Worm (Caenorhabditis elegans) whole organism, L4 larva: Measurements from ENCODE around the gene mek-1.

Experiments
- D1046.2 ChIP-seq: fragments of 200-800 bp; sonication (Bioruptor generic); IDR thresholded peaks from 2 replicates; pipeline ENCODE4 v1.3.6; 2022; ENCODE audit warnings: missing genetic modification characterization, missing compliant biosample characterization
- F37D6.2 ChIP-seq: sonication (generic microtip); optimal IDR thresholded peaks from 2 replicates; lab custom pipeline; 2016; ENCODE audit warnings: mild to moderate bottlenecking, missing genetic modification characterization, missing compliant biosample characterization
- F44E2.7 ChIP-seq: fragments of 200-800 bp; sonication (Bioruptor generic); IDR thresholded peaks from 2 replicates; pipeline ENCODE4 v2.1.2; 2022; ENCODE audit warnings: missing genetic modification characterization, missing compliant biosample characterization
- T20F7.1 ChIP-seq: fragments of 200-800 bp; sonication (Bioruptor generic); optimal IDR thresholded peaks from 2 replicates; lab custom pipeline; 2018; ENCODE audit warnings: mild to moderate bottlenecking, missing genetic modification characterization, missing compliant biosample characterization
- Y48G9A.11 ChIP-seq: fragments of 200-800 bp; sonication (Bioruptor generic); IDR thresholded peaks from 2 replicates; pipeline ENCODE4 v1.3.6; 2022; ENCODE audit warnings: missing genetic modification reagents, missing genetic modification characterization, missing compliant biosample characterization
- aha-1 ChIP-seq: fragments of 150-350 bp; peaks from one replicate; lab custom pipeline; 2014; ENCODE audit warnings: missing biosample characterization, missing genetic modification characterization
- aly-2 ChIP-seq: sonication (generic microtip); optimal IDR thresholded peaks from 2 replicates; lab custom pipeline; 2018; ENCODE audit warnings: missing biosample characterization, missing genetic modification characterization
- ceh-28 ChIP-seq: fragments of 150-350 bp; optimal IDR thresholded peaks from 2 replicates; lab custom pipeline; 2014; ENCODE audit warnings: missing biosample characterization, missing genetic modification reagents, missing genetic modification characterization
- ceh-32 ChIP-seq: sonication (generic microtip); optimal IDR thresholded peaks from 2 replicates; lab custom pipeline; 2016; ENCODE audit warnings: mild to moderate bottlenecking, missing genetic modification characterization, missing compliant biosample characterization; ENCODE audit not compliant: poor library complexity
- ceh-44 ChIP-seq: fragments of 200-800 bp; sonication (Bioruptor generic); IDR thresholded peaks from 2 replicates; pipeline ENCODE4 v1.3.6; 2022; ENCODE audit warnings: missing genetic modification reagents, missing genetic modification characterization, missing compliant biosample characterization
- ceh-82 ChIP-seq: sonication (generic microtip); optimal IDR thresholded peaks from 2 replicates; lab custom pipeline; 2017; ENCODE audit warnings: missing biosample characterization, missing genetic modification characterization
- ctbp-1 ChIP-seq: fragments of 200-800 bp; sonication (Bioruptor generic); IDR thresholded peaks from 2 replicates; pipeline ENCODE4 v1.3.6; 2022; ENCODE audit warnings: missing genetic modification reagents, missing genetic modification characterization, missing compliant biosample characterization
- daf-12 ChIP-seq: fragments of 150-350 bp; optimal IDR thresholded peaks from 2 replicates; lab custom pipeline; 2014; ENCODE audit warnings: missing biosample characterization, missing genetic modification reagents, missing genetic modification characterization
- dmd-6 ChIP-seq: fragments of 200-800 bp; sonication (Bioruptor generic); IDR thresholded peaks from 2 replicates; pipeline ENCODE4 v1.3.6; 2022; ENCODE audit warnings: missing genetic modification reagents, missing genetic modification characterization, missing compliant biosample characterization
- dmd-8 ChIP-seq: fragments of 200-800 bp; sonication (Bioruptor generic); IDR thresholded peaks from 2 replicates; pipeline ENCODE4 v1.3.6; 2022; ENCODE audit warnings: missing genetic modification characterization, missing compliant biosample characterization
- duxl-1 ChIP-seq: sonication (generic microtip); optimal IDR thresholded peaks from 2 replicates; lab custom pipeline; 2016; ENCODE audit warnings: mild to moderate bottlenecking, missing genetic modification characterization, moderate library complexity, missing compliant biosample characterization; ENCODE audit not compliant: poor library complexity
- dve-1 ChIP-seq: sonication (generic microtip); optimal IDR thresholded peaks from 2 replicates; lab custom pipeline; 2017; ENCODE audit warnings: antibody characterized with exemption, mild to moderate bottlenecking, missing genetic modification characterization, missing compliant biosample characterization; ENCODE audit not compliant: insufficient read depth
- egl-43 ChIP-seq: fragments of 200-800 bp; sonication (Bioruptor generic); IDR thresholded peaks from 2 replicates; pipeline ENCODE4 v1.3.6; 2022; ENCODE audit warnings: missing genetic modification reagents, missing genetic modification characterization, missing compliant biosample characterization
- fos-1 ChIP-seq: fragments of 150-350 bp; optimal IDR thresholded peaks from 2 replicates; lab custom pipeline; 2014; ENCODE audit warnings: missing biosample characterization, missing genetic modification characterization
- hmg-1.1 ChIP-seq: fragments of 200-800 bp; sonication (Bioruptor generic); IDR thresholded peaks from 2 replicates; pipeline ENCODE4 v1.3.6; 2022; ENCODE audit warnings: missing genetic modification reagents, missing genetic modification characterization, missing compliant biosample characterization
- jun-1 ChIP-seq: fragments of 150-350 bp; optimal IDR thresholded peaks from 2 replicates; lab custom pipeline; 2014; ENCODE audit warnings: missing biosample characterization, missing genetic modification reagents, missing genetic modification characterization
- lim-7 ChIP-seq: fragments of 200-800 bp; sonication (Bioruptor generic); IDR thresholded peaks from 2 replicates; pipeline ENCODE4 v1.3.6; 2022; ENCODE audit warnings: missing genetic modification characterization, missing compliant biosample characterization
- lin-1 ChIP-seq: fragments of 200-800 bp; sonication (Bioruptor generic); IDR thresholded peaks from 2 replicates; pipeline ENCODE4 v1.3.6; 2022; ENCODE audit warnings: missing genetic modification reagents, missing genetic modification characterization, missing compliant biosample characterization
- lin-13 ChIP-seq: fragments of 150-350 bp; optimal IDR thresholded peaks from 2 replicates; lab custom pipeline; 2014; ENCODE audit warnings: missing biosample characterization, missing genetic modification reagents, missing genetic modification characterization
- lin-15B ChIP-seq: fragments of 150-350 bp; sonication (generic microtip); optimal IDR thresholded peaks from 3 replicates; lab custom pipeline; 2014; ENCODE audit warnings: missing biosample characterization, missing genetic modification characterization
- lir-3 ChIP-seq: sonication (generic microtip); optimal IDR thresholded peaks from 2 replicates; lab custom pipeline; 2016; ENCODE audit warnings: mild to moderate bottlenecking, missing genetic modification characterization, missing compliant biosample characterization
- lsy-2 ChIP-seq, 2 experiments: fragments of 150-350 bp in 1 of 2; sonication (generic microtip) in 1 of 2; optimal IDR thresholded peaks; 2 replicates each; lab custom pipeline; 2014 to 2017; ENCODE audit warnings: missing biosample characterization in 2 of 2, missing genetic modification characterization in 2 of 2
- mdl-1 ChIP-seq, 2 experiments: fragments of 150-350 bp in 1 of 2; sonication (generic microtip) in 1 of 2; optimal IDR thresholded peaks; 2 replicates each; lab custom pipeline; 2014 to 2017; ENCODE audit warnings: missing biosample characterization in 2 of 2, missing genetic modification characterization in 2 of 2
- mep-1 ChIP-seq: fragments of 150-350 bp; sonication (generic microtip); optimal IDR thresholded peaks from 3 replicates; lab custom pipeline; 2014; ENCODE audit warnings: missing biosample characterization, missing genetic modification characterization
- mxl-2 ChIP-seq: fragments of 200-800 bp; sonication (Bioruptor generic); conservative IDR thresholded peaks from 2 replicates; pipeline ENCODE4 v1.3.6; 2022; ENCODE audit warnings: missing genetic modification reagents, missing genetic modification characterization, missing compliant biosample characterization
- nhr-102 ChIP-seq: sonication (generic microtip); optimal IDR thresholded peaks from 2 replicates; lab custom pipeline; 2016; ENCODE audit warnings: mild to moderate bottlenecking, missing genetic modification characterization, moderate library complexity, missing compliant biosample characterization
- nhr-111 ChIP-seq: fragments of 200-800 bp; sonication (Bioruptor generic); optimal IDR thresholded peaks from 2 replicates; lab custom pipeline; 2018; ENCODE audit warnings: mild to moderate bottlenecking, missing genetic modification characterization, missing compliant biosample characterization
- nhr-25 ChIP-seq: sonication (generic microtip); optimal IDR thresholded peaks from 2 replicates; lab custom pipeline; 2017; ENCODE audit warnings: missing genetic modification characterization, mild to moderate bottlenecking, missing compliant biosample characterization, antibody characterized with exemption, moderate library complexity, borderline replicate concordance; ENCODE audit not compliant: insufficient read depth
- nhr-28 ChIP-seq: fragments of 150-350 bp; optimal IDR thresholded peaks from 2 replicates; lab custom pipeline; 2014; ENCODE audit warnings: missing biosample characterization, missing genetic modification characterization
- nhr-41 ChIP-seq: fragments of 200-800 bp; sonication (Bioruptor generic); IDR thresholded peaks from 2 replicates; pipeline ENCODE4 v1.3.6; 2022; ENCODE audit warnings: missing genetic modification reagents, missing genetic modification characterization, missing compliant biosample characterization
- nhr-42 ChIP-seq: fragments of 200-800 bp; sonication (Bioruptor generic); IDR thresholded peaks from 2 replicates; pipeline ENCODE4 v1.3.6; 2022; ENCODE audit warnings: missing genetic modification characterization, missing compliant biosample characterization
- nhr-48 ChIP-seq: sonication (generic microtip); optimal IDR thresholded peaks from 2 replicates; lab custom pipeline; 2016; ENCODE audit warnings: mild to moderate bottlenecking, missing genetic modification characterization, missing compliant biosample characterization
- nhr-77 ChIP-seq: fragments of 150-350 bp; optimal IDR thresholded peaks from 2 replicates; lab custom pipeline; 2014; ENCODE audit warnings: missing biosample characterization, missing genetic modification characterization
- pha-4 ChIP-seq, 2 experiments: fragments of 150-350 bp in 1 of 2; fragments of 200-800 bp in 1 of 2; sonication (Bioruptor generic) in 1 of 2; IDR thresholded peaks in 1 of 2; optimal IDR thresholded peaks in 1 of 2; 2 replicates each; pipeline versions ENCODE4 v1.3.6 to Lab custom; 2014 to 2022; ENCODE audit warnings: missing genetic modification characterization in 2 of 2, missing genetic modification reagents in 2 of 2, missing biosample characterization in 1 of 2, missing compliant biosample characterization in 1 of 2
- php-3 ChIP-seq: fragments of 200-800 bp; sonication (Bioruptor generic); IDR thresholded peaks from 2 replicates; pipeline ENCODE4 v1.3.6; 2022; ENCODE audit warnings: missing genetic modification reagents, missing genetic modification characterization, missing compliant biosample characterization
- rbr-2 ChIP-seq: sonication (generic microtip); optimal IDR thresholded peaks from 2 replicates; lab custom pipeline; 2016; ENCODE audit warnings: missing genotype, missing genetic modification characterization, missing compliant biosample characterization
- set-16 ChIP-seq: fragments of 200-800 bp; sonication (Bioruptor generic); IDR thresholded peaks from 2 replicates; pipeline ENCODE4 v1.3.6; 2022; ENCODE audit warnings: missing genetic modification reagents, missing genetic modification characterization, missing compliant biosample characterization
- snpc-1.2 ChIP-seq: fragments of 200-800 bp; sonication (Bioruptor generic); IDR thresholded peaks from 2 replicates; pipeline ENCODE4 v1.3.6; 2022; ENCODE audit warnings: missing genetic modification reagents, missing genetic modification characterization, missing compliant biosample characterization
- spr-3 ChIP-seq: fragments of 200-800 bp; sonication (Bioruptor generic); optimal IDR thresholded peaks from 2 replicates; lab custom pipeline; 2018; ENCODE audit warnings: mild to moderate bottlenecking, missing genetic modification characterization, missing compliant biosample characterization
- tag-97 ChIP-seq: fragments of 200-800 bp; sonication (Bioruptor generic); IDR thresholded peaks from 2 replicates; pipeline ENCODE4 v1.3.6; 2022; ENCODE audit warnings: missing genetic modification characterization, missing compliant biosample characterization
- vab-7 ChIP-seq: fragments of 200-800 bp; sonication (Bioruptor generic); IDR thresholded peaks from 2 replicates; pipeline ENCODE4 v1.3.6; 2022; ENCODE audit warnings: missing genetic modification reagents, missing genetic modification characterization, missing compliant biosample characterization
- zag-1 ChIP-seq: fragments of 150-350 bp; optimal IDR thresholded peaks from 2 replicates; lab custom pipeline; 2014; ENCODE audit warnings: missing biosample characterization, missing genetic modification characterization
- zfp-3 ChIP-seq: fragments of 200-800 bp; sonication (Bioruptor generic); conservative IDR thresholded peaks from 2 replicates; pipeline ENCODE4 v1.3.6; 2022; ENCODE audit warnings: missing genetic modification reagents, missing genetic modification characterization, missing compliant biosample characterization

Gene mek-1

DNA sequence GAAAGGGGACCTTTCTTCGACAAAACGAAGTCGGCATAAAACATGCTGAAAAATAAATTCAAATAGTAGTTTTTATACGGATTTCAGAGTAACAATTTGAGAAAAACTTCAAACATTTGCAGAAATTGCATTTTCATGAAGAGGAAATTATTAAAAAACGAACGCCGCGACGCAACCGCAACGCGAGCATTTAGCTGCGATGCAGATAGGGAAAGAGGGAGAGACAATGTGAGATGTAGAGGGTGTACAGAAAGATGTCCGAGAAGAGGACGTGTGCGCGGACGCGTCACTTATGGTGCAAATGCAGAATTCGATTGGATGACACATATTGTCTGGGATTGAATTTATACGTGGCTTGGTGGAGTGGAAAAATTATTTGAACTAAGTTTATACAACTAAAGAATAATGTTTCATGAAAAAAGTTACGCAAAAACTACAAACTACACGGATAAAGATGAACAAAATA is 4.0 kb upstream of the mek-1 start, which contains the start of gene coh-1 (continued):
- TF ChIP-seq lim-7, result no peak
- no peak for TF ChIP-seq dmd-6 (GFP tag; lab: Robert Waterston, UW)
- TF ChIP-seq spr-3 (GFP tag; lab: Kevin White, UChicago), result no peak
- no peak for TF ChIP-seq duxl-1
- TF ChIP-seq rbr-2 (tag; lab: Kevin White, UChicago), result peak; percentile 59
- TF ChIP-seq php-3 (GFP tag; lab: Robert Waterston, UW), result no peak
- TF ChIP-seq set-16 (GFP tag; lab: Robert Waterston, UW), result no peak
- TF ChIP-seq daf-12, result no peak
- TF ChIP-seq ceh-32, result no peak
- no peak for TF ChIP-seq lin-13 (GFP tag; lab: Kevin White, UChicago)
- TF ChIP-seq fos-1 (tag; lab: Kevin White, UChicago), result no peak
- no peak for TF ChIP-seq nhr-42 (GFP tag; lab: Robert Waterston, UW)
- TF ChIP-seq dve-1 (tag; lab: Kevin White, UChicago), result peak; percentile 71
- TF ChIP-seq ceh-44 (GFP tag; lab: Robert Waterston, UW), result no peak
- TF ChIP-seq lin-15B (tag; lab: Kevin White, UChicago), result no peak
- TF ChIP-seq T20F7.1, result no peak
- peak; percentile 45 for TF ChIP-seq nhr-25
- TF ChIP-seq nhr-28 (tag; lab: Kevin White, UChicago), result peak; percentile 43
- TF ChIP-seq nhr-77 (tag; lab: Kevin White, UChicago), result no peak
- TF ChIP-seq mxl-2, result no peak
- no peak for TF ChIP-seq ceh-28 (tag; lab: Kevin White, UChicago)
- TF ChIP-seq nhr-111, result no peak
- TF ChIP-seq jun-1 (tag; lab: Kevin White, UChicago), result no peak
- TF ChIP-seq hmg-1.1 (GFP tag; lab: Robert Waterston, UW), result peak; percentile 69
- no peak for TF ChIP-seq lin-1 (GFP tag; lab: Robert Waterston, UW)
- no peak for TF ChIP-seq nhr-102 (tag; lab: Kevin White, UChicago)
- TF ChIP-seq ceh-82 (tag; lab: Kevin White, UChicago), result no peak
- TF ChIP-seq zag-1 (tag; lab: Kevin White, UChicago), result no peak
- no peak for TF ChIP-seq nhr-48 (tag; lab: Kevin White, UChicago)
- TF ChIP-seq tag-97 (GFP tag; lab: Robert Waterston, UW), result no peak
- TF ChIP-seq vab-7, result no peak
- no peak for TF ChIP-seq F37D6.2 (tag; lab: Kevin White, UChicago)
- TF ChIP-seq aly-2 (tag; lab: Kevin White, UChicago), result no peak
- peak; percentile 97 for TF ChIP-seq aha-1 (tag; lab: Kevin White, UChicago)
- no peak for TF ChIP-seq Y48G9A.11
- no peak for TF ChIP-seq dmd-8 (GFP tag; lab: Robert Waterston, UW)
- no peak for TF ChIP-seq egl-43 (GFP tag; lab: Robert Waterston, UW)
- no peak for TF ChIP-seq pha-4 (GFP tag; IDR thresholded peaks at IDR 0.05; lab: Robert Waterston, UW)
- no peak for TF ChIP-seq pha-4 (tag; optimal IDR thresholded peaks at IDR 0.05; lab: Kevin White, UChicago)
- no peak for TF ChIP-seq lir-3
- no peak for TF ChIP-seq snpc-1.2 (GFP tag; lab: Robert Waterston, UW)
- TF ChIP-seq F44E2.7, result no peak
- TF ChIP-seq mdl-1 (tag; optimal IDR thresholded peaks at IDR 0.05; lab: Kevin White, UChicago), result no peak
- no peak for TF ChIP-seq ctbp-1 (GFP tag; lab: Robert Waterston, UW)
- no peak for TF ChIP-seq zfp-3 (GFP tag; lab: Robert Waterston, UW)
- peak; percentile 66 for TF ChIP-seq mep-1 (tag; lab: Kevin White, UChicago)
- TF ChIP-seq D1046.2 (GFP tag; lab: Robert Waterston, UW), result no peak
- TF ChIP-seq lsy-2 (tag; optimal IDR thresholded peaks at IDR 0.05; lab: Kevin White, UChicago), result peak in 1 of 2 experiments; percentile 71
- TF ChIP-seq nhr-41 (GFP tag; lab: Robert Waterston, UW), result no peak
